Worm (Caenorhabditis elegans) whole organism, L2 larva: Measurements from ENCODE around the gene T24E12.13.

ENCODE experiments used
- C34F6.9 ChIP-seq: fragments of 150-350 bp; optimal IDR thresholded peaks from 2 replicates; lab custom pipeline; 2014; ENCODE audit warnings: missing biosample characterization, missing genetic modification characterization
- F13H6.1 ChIP-seq: sonication (generic microtip); optimal IDR thresholded peaks from 2 replicates; lab custom pipeline; 2016; ENCODE audit warnings: missing genetic modification characterization, missing compliant biosample characterization
- R02D3.7 ChIP-seq: fragments of 150-350 bp; optimal IDR thresholded peaks from 2 replicates; lab custom pipeline; 2014; ENCODE audit warnings: missing biosample characterization, missing genetic modification characterization
- ZK546.5 ChIP-seq: sonication (generic microtip); optimal IDR thresholded peaks from 2 replicates; lab custom pipeline; 2017; ENCODE audit warnings: missing biosample characterization, missing genetic modification characterization
- aly-2 ChIP-seq: fragments of 150-350 bp; optimal IDR thresholded peaks from 2 replicates; lab custom pipeline; 2014; ENCODE audit warnings: missing biosample characterization, missing genetic modification characterization
- ama-1 ChIP-seq: fragments of 150-350 bp; optimal IDR thresholded peaks from 2 replicates; lab custom pipeline; 2018; ENCODE audit warnings: inconsistent platforms
- crh-2 ChIP-seq: sonication (generic microtip); optimal IDR thresholded peaks from 2 replicates; lab custom pipeline; 2017; ENCODE audit warnings: missing biosample characterization, missing genetic modification characterization
- fos-1 ChIP-seq: fragments of 150-350 bp; optimal IDR thresholded peaks from 2 replicates; lab custom pipeline; 2014; ENCODE audit warnings: missing biosample characterization, missing genetic modification characterization
- gmeb-1 ChIP-seq: fragments of 150-350 bp; optimal IDR thresholded peaks from 2 replicates; lab custom pipeline; 2014; ENCODE audit warnings: missing biosample characterization, missing genetic modification characterization
- lin-13 ChIP-seq: fragments of 150-350 bp; optimal IDR thresholded peaks from 2 replicates; lab custom pipeline; 2014; ENCODE audit warnings: missing biosample characterization, missing genetic modification reagents, missing genetic modification characterization
- lin-39 ChIP-seq: fragments of 150-350 bp; optimal IDR thresholded peaks from 2 replicates; lab custom pipeline; 2014; ENCODE audit warnings: missing biosample characterization, missing genetic modification reagents, missing genetic modification characterization
- lsy-2 ChIP-seq, 2 experiments: fragments of 150-350 bp in 1 of 2; sonication (generic microtip) in 1 of 2; optimal IDR thresholded peaks; 2 replicates each; lab custom pipeline; 2014 to 2017; ENCODE audit warnings: missing biosample characterization in 2 of 2, missing genetic modification characterization in 2 of 2
- mab-5 ChIP-seq: fragments of 150-350 bp; optimal IDR thresholded peaks from 2 replicates; lab custom pipeline; 2014; ENCODE audit warnings: missing biosample characterization, missing genetic modification characterization
- mdl-1 ChIP-seq, 2 experiments: fragments of 150-350 bp in 1 of 2; sonication (generic microtip) in 1 of 2; optimal IDR thresholded peaks; 2 replicates each; lab custom pipeline; 2017; ENCODE audit warnings: missing biosample characterization in 2 of 2, missing genetic modification characterization in 2 of 2
- nhr-10 ChIP-seq: sonication (generic microtip); optimal IDR thresholded peaks from 2 replicates; lab custom pipeline; 2017; ENCODE audit warnings: missing biosample characterization, missing genetic modification characterization
- nhr-129 ChIP-seq: fragments of 150-350 bp; optimal IDR thresholded peaks from 2 replicates; lab custom pipeline; 2014; ENCODE audit warnings: missing biosample characterization, missing genetic modification characterization
- nhr-23 ChIP-seq: fragments of 150-350 bp; optimal IDR thresholded peaks from 2 replicates; lab custom pipeline; 2014; ENCODE audit warnings: missing biosample characterization, missing genetic modification reagents, missing genetic modification characterization
- nhr-237 ChIP-seq: fragments of 150-350 bp; optimal IDR thresholded peaks from 2 replicates; lab custom pipeline; 2014; ENCODE audit warnings: missing biosample characterization, missing genetic modification characterization
- nhr-25 ChIP-seq: fragments of 150-350 bp; sonication (generic microtip); optimal IDR thresholded peaks from 3 replicates; lab custom pipeline; 2014; ENCODE audit warnings: missing biosample characterization, missing genetic modification characterization
- nhr-6 ChIP-seq: fragments of 150-350 bp; optimal IDR thresholded peaks from 2 replicates; lab custom pipeline; 2014; ENCODE audit warnings: missing biosample characterization, missing genetic modification characterization
- nhr-77 ChIP-seq: fragments of 150-350 bp; optimal IDR thresholded peaks from 2 replicates; lab custom pipeline; 2014; ENCODE audit warnings: missing biosample characterization, missing genetic modification characterization
- peb-1 ChIP-seq: fragments of 150-350 bp; optimal IDR thresholded peaks from 2 replicates; lab custom pipeline; 2014; ENCODE audit warnings: missing biosample characterization, missing genetic modification characterization
- skn-1 ChIP-seq: sonication (generic microtip); optimal IDR thresholded peaks from 2 replicates; lab custom pipeline; 2017; ENCODE audit warnings: missing biosample characterization, missing genetic modification characterization
- sma-3 ChIP-seq: sonication (generic microtip); optimal IDR thresholded peaks from 2 replicates; lab custom pipeline; 2016; ENCODE audit warnings: missing genetic modification reagents, missing genetic modification characterization, missing compliant biosample characterization
- sma-9 ChIP-seq, 2 experiments: fragments of 150-350 bp in 1 of 2; sonication (generic microtip) in 1 of 2; optimal IDR thresholded peaks; 2 replicates each; lab custom pipeline; 2014 to 2016; ENCODE audit warnings: missing genetic modification characterization in 2 of 2, mild to moderate bottlenecking in 1 of 2, missing biosample characterization in 1 of 2, missing compliant biosample characterization in 1 of 2, missing genetic modification reagents in 1 of 2, moderate library complexity in 1 of 2
- snpc-4 ChIP-seq: fragments of 150-350 bp; optimal IDR thresholded peaks from 2 replicates; lab custom pipeline; 2014; ENCODE audit warnings: missing biosample characterization, missing genetic modification characterization
- unc-55 ChIP-seq: fragments of 150-350 bp; sonication (generic microtip); optimal IDR thresholded peaks from 3 replicates; lab custom pipeline; 2014; ENCODE audit warnings: missing biosample characterization, missing genetic modification reagents, missing genetic modification characterization
- unc-62 ChIP-seq: fragments of 150-350 bp; optimal IDR thresholded peaks from 2 replicates; lab custom pipeline; 2014; ENCODE audit warnings: missing biosample characterization, missing genetic modification reagents, missing genetic modification characterization
- zag-1 ChIP-seq: fragments of 150-350 bp; optimal IDR thresholded peaks from 2 replicates; lab custom pipeline; 2014; ENCODE audit warnings: missing biosample characterization, missing genetic modification characterization
- ztf-11 ChIP-seq: sonication (generic microtip); optimal IDR thresholded peaks from 2 replicates; lab custom pipeline; 2017; ENCODE audit warnings: missing biosample characterization, missing genetic modification characterization

Gene T24E12.13

DNA sequence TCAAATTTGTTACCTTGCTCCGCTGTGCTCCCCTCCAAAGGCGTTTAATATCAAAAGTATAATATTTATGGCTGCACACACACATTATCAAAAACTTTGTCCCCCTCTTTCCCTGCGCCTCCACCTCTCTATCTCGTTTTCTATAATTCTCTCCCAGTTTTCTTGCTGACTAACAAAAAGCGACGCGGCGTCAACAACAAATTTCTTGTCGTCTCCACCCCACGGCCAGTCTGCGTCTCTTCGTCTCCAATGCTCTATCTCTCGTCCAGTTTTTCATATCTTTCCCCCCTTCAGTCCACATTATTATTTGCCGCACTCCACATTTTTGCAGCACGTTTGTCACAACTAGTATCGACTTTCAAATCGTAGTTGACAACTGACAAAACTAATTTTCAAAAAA, 23.3 kb downstream of the T24E12.13 start:
- peak; percentile 68 for TF ChIP-seq C34F6.9
- no peak for TF ChIP-seq skn-1 (tag; lab: Kevin White, UChicago)
- no peak for TF ChIP-seq nhr-6 (tag; lab: Kevin White, UChicago)
- peak in 1 of 2 experiments; percentile 59 for TF ChIP-seq lsy-2 (tag; optimal IDR thresholded peaks at IDR 0.05; lab: Kevin White, UChicago)
- peak; percentile 40 for TF ChIP-seq unc-55 (GFP tag; lab: Kevin White, UChicago)
- TF ChIP-seq snpc-4 (tag; lab: Kevin White, UChicago), result no peak
- TF ChIP-seq crh-2 (tag; lab: Kevin White, UChicago), result peak; percentile 61
- peak; percentile 10 for TF ChIP-seq sma-9 (GFP tag; optimal IDR thresholded peaks at IDR 0.05; lab: Kevin White, UChicago)
- no peak for TF ChIP-seq sma-9 (tag; optimal IDR thresholded peaks at IDR 0.05; lab: Kevin White, UChicago)
- peak; percentile 70 for TF ChIP-seq F13H6.1 (tag; lab: Kevin White, UChicago)
- no peak for TF ChIP-seq nhr-10 (tag; lab: Kevin White, UChicago)
- peak; percentile 39 for TF ChIP-seq lin-13 (GFP tag; lab: Kevin White, UChicago)
- no peak for TF ChIP-seq ztf-11 (tag; lab: Kevin White, UChicago)
- TF ChIP-seq nhr-77 (tag; lab: Kevin White, UChicago), result no peak
- TF ChIP-seq fos-1 (tag; lab: Kevin White, UChicago), result peak; percentile 44
- TF ChIP-seq gmeb-1 (tag; lab: Kevin White, UChicago), result peak; percentile 40
- no peak for TF ChIP-seq ama-1 (lab: Kevin White, UChicago)
- peak; percentile 23 for TF ChIP-seq sma-3 (GFP tag; lab: Kevin White, UChicago)

DNA sequence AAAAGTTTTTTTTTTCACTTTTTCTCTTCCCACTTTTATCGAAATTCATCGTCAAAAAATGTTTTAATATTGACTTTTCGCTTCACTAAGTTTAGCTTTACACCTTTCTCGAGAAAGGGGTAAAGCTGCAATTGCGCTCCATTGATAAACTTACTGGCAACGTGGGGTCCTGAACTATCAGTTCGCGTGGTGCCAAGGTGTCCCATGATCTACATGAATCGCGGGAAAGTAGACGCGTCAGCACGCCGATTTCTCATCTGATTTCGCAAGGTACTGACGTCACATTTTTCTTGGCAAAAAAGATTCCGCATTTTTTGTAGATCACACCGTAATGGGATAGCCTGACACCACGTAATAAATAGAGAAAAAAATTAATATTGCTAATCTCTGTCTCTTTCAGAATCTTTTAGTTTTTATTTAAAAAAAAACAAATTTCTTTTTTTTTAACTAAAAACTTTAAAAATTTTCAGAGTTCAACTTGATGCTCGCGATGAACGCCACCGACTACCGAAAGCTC, 24.6 kb downstream of the T24E12.13 start, which contains the start of gene lido-15:
Gene lido-15 (plus strand): TSS at position 467 of the 517 bp plus-strand sequence.
- no peak for TF ChIP-seq nhr-129 (tag; lab: Kevin White, UChicago)
- peak; percentile 11 for TF ChIP-seq C34F6.9

- peak; percentile 93 for TF ChIP-seq fos-1 (tag; lab: Kevin White, UChicago)
- peak; percentile 9 for TF ChIP-seq gmeb-1 (tag; lab: Kevin White, UChicago)
- TF ChIP-seq peb-1 (tag; lab: Kevin White, UChicago), result no peak
- TF ChIP-seq nhr-237 (tag; lab: Kevin White, UChicago), result no peak
- TF ChIP-seq ZK546.5 (tag; lab: Kevin White, UChicago), result no peak
- TF ChIP-seq lsy-2 (tag; optimal IDR thresholded peaks at IDR 0.05; lab: Kevin White, UChicago), result peak in 1 of 2 experiments; percentile 19
- TF ChIP-seq unc-55 (GFP tag; lab: Kevin White, UChicago), result peak; percentile 28
Observed at ce11 chrII:3815445-3816208, 28.4 kb downstream of the T24E12.13 start.

DNA sequence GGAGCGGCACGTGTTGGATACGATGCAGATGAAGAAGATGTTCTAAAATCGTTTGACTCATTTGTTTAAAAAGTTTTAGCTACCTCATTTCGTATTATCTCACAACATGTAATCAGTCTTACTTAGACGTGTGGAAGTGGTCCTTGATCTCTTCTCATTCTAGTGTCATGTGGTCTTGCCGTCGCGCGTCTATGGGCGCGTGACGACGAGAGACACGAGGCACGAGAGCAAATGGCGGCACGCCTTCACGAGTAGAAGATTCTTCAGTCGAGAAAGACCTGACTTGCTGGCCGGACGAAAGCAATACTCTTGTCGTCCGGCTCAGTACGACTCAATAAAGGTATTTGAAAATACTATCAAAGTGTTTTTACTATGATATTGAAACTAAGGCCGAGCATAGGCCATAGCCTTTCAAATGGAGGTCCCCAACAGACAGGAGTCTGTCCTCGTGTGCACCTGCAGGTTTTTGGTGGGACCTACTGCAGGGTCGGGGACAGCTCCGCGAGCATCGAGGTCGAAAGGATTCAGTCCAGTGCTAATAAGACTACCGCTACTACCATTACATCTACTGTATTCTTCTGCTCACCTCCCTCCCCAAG, 29.1 kb downstream of the T24E12.13 start, which contains the start of gene fbxa-24:
Gene fbxa-24 (plus strand): TSS at position 276 of the 599 bp plus-strand sequence.
- TF ChIP-seq lsy-2 (tag; optimal IDR thresholded peaks at IDR 0.05; lab: Kevin White, UChicago) (peak in 1 of 2 experiments; percentile 42), nhr-129 (tag; lab: Kevin White, UChicago) (peak; percentile 5)
- TF ChIP-seq, all 48 proteins: peak for 2; not testable (repeated sequence) for 46

ce11 chrII:3821248-3821647, 34.0 kb downstream of the T24E12.13 start, which contains the start of gene F54D10.7:
F54D10.7 (minus strand) TSS chrII:3821296.
- TF ChIP-seq zag-1 (no peak), R02D3.7 (tag; lab: Kevin White, UChicago) (no peak), nhr-23 (tag; lab: Kevin White, UChicago) (no peak), nhr-25 (tag; lab: Kevin White, UChicago) (no peak), gmeb-1 (tag; lab: Kevin White, UChicago) (no peak), nhr-129 (tag; lab: Kevin White, UChicago) (no peak), mdl-1 (tag; optimal IDR thresholded peaks at IDR 0.05; lab: Kevin White, UChicago) (no peak), nhr-237 (tag; lab: Kevin White, UChicago) (no peak), C34F6.9 (no peak), ZK546.5 (tag; lab: Kevin White, UChicago) (no peak), aly-2 (tag; lab: Kevin White, UChicago) (no peak), lin-39 (no peak), nhr-10 (tag; lab: Kevin White, UChicago) (no peak), mab-5 (tag; lab: Kevin White, UChicago) (no peak), unc-62 (GFP tag; lab: Kevin White, UChicago) (no peak)
